Worm (Caenorhabditis elegans) whole organism, early embryonic: ENCODE data around the gene clec-231.

Experiments used
- B0310.2 ChIP-seq: sonication (generic microtip); optimal IDR thresholded peaks from 2 replicates; lab custom pipeline; 2016; ENCODE audit warnings: mild to moderate bottlenecking, missing genetic modification characterization, missing compliant biosample characterization
- F13C5.2 ChIP-seq: sonication (generic microtip); optimal IDR thresholded peaks from 2 replicates; lab custom pipeline; 2017; ENCODE audit warnings: mild to moderate bottlenecking, missing genetic modification characterization, inconsistent platforms, missing compliant biosample characterization
- aly-1 ChIP-seq: sonication (generic microtip); optimal IDR thresholded peaks from 2 replicates; lab custom pipeline; 2016; ENCODE audit warnings: missing genetic modification characterization, missing compliant biosample characterization
- ama-1 ChIP-seq: fragments of 150-350 bp; optimal IDR thresholded peaks from 2 replicates; lab custom pipeline; 2014
- ceh-13 ChIP-seq: fragments of 200-800 bp; sonication (Bioruptor generic); optimal IDR thresholded peaks from 2 replicates; lab custom pipeline; 2018; ENCODE audit warnings: mild to moderate bottlenecking, missing genetic modification characterization, missing compliant biosample characterization
- ceh-36 ChIP-seq: sonication (generic microtip); optimal IDR thresholded peaks from 2 replicates; lab custom pipeline; 2016; ENCODE audit warnings: missing genetic modification characterization, inconsistent platforms, missing compliant biosample characterization
- ets-7 ChIP-seq: sonication (generic microtip); optimal IDR thresholded peaks from 2 replicates; lab custom pipeline; 2016; ENCODE audit warnings: missing genotype, missing genetic modification characterization, missing compliant biosample characterization
- flt-1 ChIP-seq: fragments of 200-800 bp; sonication (Bioruptor generic); IDR thresholded peaks from 2 replicates; pipeline ENCODE4 v1.3.6; 2022; ENCODE audit warnings: missing genetic modification characterization, missing compliant biosample characterization
- hmbx-1 ChIP-seq: sonication (generic microtip); optimal IDR thresholded peaks from 2 replicates; lab custom pipeline; 2016; ENCODE audit warnings: mild to moderate bottlenecking, missing genetic modification characterization, missing compliant biosample characterization
- hmg-4 ChIP-seq: fragments of 200-800 bp; sonication (Bioruptor generic); optimal IDR thresholded peaks from 2 replicates; lab custom pipeline; 2018; ENCODE audit warnings: mild to moderate bottlenecking, missing genetic modification characterization, missing compliant biosample characterization
- hnd-1 ChIP-seq: sonication (generic microtip); optimal IDR thresholded peaks from 2 replicates; lab custom pipeline; 2016; ENCODE audit warnings: missing genetic modification characterization, missing compliant biosample characterization
- pes-1 ChIP-seq: fragments of 200-800 bp; sonication (Bioruptor generic); IDR thresholded peaks from 2 replicates; pipeline ENCODE4 v1.3.6; 2022; ENCODE audit warnings: missing genetic modification reagents, missing genetic modification characterization, missing compliant biosample characterization
- scrt-1 ChIP-seq: fragments of 200-800 bp; sonication (Bioruptor generic); IDR thresholded peaks from 2 replicates; pipeline ENCODE4 v1.3.6; 2022; ENCODE audit warnings: missing genetic modification characterization, missing compliant biosample characterization
- sea-1 ChIP-seq: fragments of 200-800 bp; sonication (Bioruptor generic); conservative IDR thresholded peaks from 2 replicates; pipeline ENCODE4 v1.3.6; 2022; ENCODE audit warnings: missing genetic modification characterization, missing compliant biosample characterization
- tbx-11 ChIP-seq: fragments of 200-800 bp; sonication (Bioruptor generic); IDR thresholded peaks from 2 replicates; pipeline ENCODE4 v1.3.6; 2022; ENCODE audit warnings: missing genetic modification characterization, missing compliant biosample characterization
- tbx-37 ChIP-seq: fragments of 200-800 bp; sonication (Bioruptor generic); conservative IDR thresholded peaks from 2 replicates; pipeline ENCODE4 v1.3.6; 2022; ENCODE audit warnings: missing genetic modification reagents, missing genetic modification characterization, missing compliant biosample characterization
- tra-4 ChIP-seq: sonication (generic microtip); optimal IDR thresholded peaks from 2 replicates; lab custom pipeline; 2017; ENCODE audit warnings: missing genetic modification characterization, missing compliant biosample characterization

Gene clec-231

ce11 chrV:15350615-15351014 is at the start of gene clec-231:
Gene clec-231, minus strand, starts transcription at chrV:15350715.
- TF ChIP-seq B0310.2 (tag; lab: Kevin White, UChicago) (no peak), tra-4 (tag; lab: Kevin White, UChicago) (no peak), ceh-13 (GFP tag; lab: Kevin White, UChicago) (no peak), hmg-4 (GFP tag; lab: Kevin White, UChicago) (no peak), aly-1 (no peak), ama-1 (lab: Kevin White, UChicago) (no peak), F13C5.2 (tag; lab: Kevin White, UChicago) (no peak), sea-1 (GFP tag; lab: Robert Waterston, UW) (no peak), hnd-1 (no peak), tbx-11 (no peak)

ce11 chrV:15399691-15400377 is 49.3 kb upstream of the clec-231 start, which contains the start of the genes T06E6.15 and sri-7:
Gene T06E6.15, minus strand, starts transcription at chrV:15399791.
Gene sri-7, plus strand, starts transcription at chrV:15400327.
- TF ChIP-seq tbx-37 (GFP tag; lab: Robert Waterston, UW) (no peak), ama-1 (lab: Kevin White, UChicago) (no peak), scrt-1 (GFP tag; lab: Robert Waterston, UW) (no peak), aly-1 (no peak)

DNA sequence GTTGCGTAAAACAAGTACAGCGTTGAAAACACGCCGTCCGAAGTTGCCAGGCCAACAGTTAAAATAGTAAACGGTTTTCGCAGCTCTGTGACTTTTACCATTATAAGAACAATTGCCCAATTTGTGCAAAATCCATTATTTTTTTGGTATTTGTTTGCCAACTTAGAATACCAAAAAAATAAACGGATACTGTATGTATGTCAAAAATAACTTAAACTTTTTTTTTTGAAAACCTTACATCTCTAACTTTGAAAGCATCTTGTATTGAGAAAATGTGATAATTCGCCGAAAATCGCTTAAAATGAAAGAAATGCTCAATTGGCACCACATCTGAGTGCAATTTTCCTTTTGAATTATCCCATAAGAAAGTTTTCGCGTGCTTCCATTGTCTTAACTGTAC is 48.2 kb upstream of the clec-231 start, which contains the start of gene fbxa-199:
fbxa-199 (minus strand) TSS at position 101 of the 400 bp plus-strand sequence.
- no peak for TF ChIP-seq ceh-36 (tag; lab: Kevin White, UChicago)
- TF ChIP-seq tbx-11 = no peak
- TF ChIP-seq tbx-37 (GFP tag; lab: Robert Waterston, UW) = no peak
- TF ChIP-seq ets-7 = no peak
- TF ChIP-seq aly-1 = no peak
- no peak for TF ChIP-seq ama-1 (lab: Kevin White, UChicago)
- TF ChIP-seq hmg-4 (GFP tag; lab: Kevin White, UChicago) = no peak
- TF ChIP-seq scrt-1 (GFP tag; lab: Robert Waterston, UW) = no peak
- no peak for TF ChIP-seq ceh-13 (GFP tag; lab: Kevin White, UChicago)
- TF ChIP-seq sea-1 (GFP tag; lab: Robert Waterston, UW) = no peak
- TF ChIP-seq B0310.2 (tag; lab: Kevin White, UChicago) = no peak
- TF ChIP-seq F13C5.2 (tag; lab: Kevin White, UChicago) = no peak
- TF ChIP-seq tra-4 (tag; lab: Kevin White, UChicago) = no peak
- TF ChIP-seq pes-1 = no peak
- TF ChIP-seq flt-1 (GFP tag; lab: Robert Waterston, UW) = no peak
- TF ChIP-seq hnd-1 = no peak

- TF ChIP-seq pes-1 (no peak), tbx-11 (no peak), tbx-37 (GFP tag; lab: Robert Waterston, UW) (no peak), tra-4 (tag; lab: Kevin White, UChicago) (no peak), aly-1 (no peak), B0310.2 (tag; lab: Kevin White, UChicago) (no peak), scrt-1 (GFP tag; lab: Robert Waterston, UW) (no peak), ama-1 (lab: Kevin White, UChicago) (no peak), ceh-13 (GFP tag; lab: Kevin White, UChicago) (no peak), hnd-1 (no peak), sea-1 (GFP tag; lab: Robert Waterston, UW) (no peak), F13C5.2 (tag; lab: Kevin White, UChicago) (no peak), ets-7 (no peak), hmbx-1 (tag; lab: Kevin White, UChicago) (no peak), flt-1 (GFP tag; lab: Robert Waterston, UW) (no peak), ceh-36 (tag; lab: Kevin White, UChicago) (no peak), hmg-4 (GFP tag; lab: Kevin White, UChicago) (no peak)
Measured at ce11 chrV:15397139-15397538, 46.6 kb upstream of the clec-231 start.

DNA sequence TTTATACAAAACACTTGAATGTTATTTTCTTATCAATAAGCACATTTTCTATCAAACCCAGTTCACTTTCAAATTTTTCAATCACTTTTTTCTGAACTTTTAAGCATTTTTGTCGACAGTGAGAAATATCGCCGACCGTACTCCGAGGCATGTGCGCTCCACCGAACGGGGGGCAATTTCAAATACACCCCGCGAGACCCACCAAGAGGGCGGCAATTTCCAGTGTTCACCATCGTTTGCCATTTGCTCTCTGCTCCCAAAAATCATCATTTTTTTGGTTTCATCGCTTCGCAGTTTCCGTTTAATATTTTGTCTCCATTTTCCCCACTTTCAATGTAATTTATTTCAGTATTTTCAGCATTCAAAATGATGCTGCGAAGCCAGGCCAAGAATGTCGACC is 44.8 kb upstream of the clec-231 start, which contains the start of gene cyb-3:
cyb-3 (plus strand) TSS at position 350 of the 400 bp plus-strand sequence.
- 0 out of 2 replicates have a peak, but pooled peaks have one; percentile 37 for TF ChIP-seq pes-1
- no peak for TF ChIP-seq flt-1 (GFP tag; lab: Robert Waterston, UW)

- no peak for TF ChIP-seq hmg-4 (GFP tag; lab: Kevin White, UChicago)
Measured at ce11 chrV:15394906-15395305, 44.4 kb upstream of the clec-231 start, which contains the start of gene T06E6.1. Gene T06E6.1, minus strand, starts transcription at chrV:15394961.

- TF ChIP-seq tbx-11 (no peak), B0310.2 (tag; lab: Kevin White, UChicago) (no peak)
Measured at ce11 chrV:15392064-15392463, 41.5 kb upstream of the clec-231 start.

DNA sequence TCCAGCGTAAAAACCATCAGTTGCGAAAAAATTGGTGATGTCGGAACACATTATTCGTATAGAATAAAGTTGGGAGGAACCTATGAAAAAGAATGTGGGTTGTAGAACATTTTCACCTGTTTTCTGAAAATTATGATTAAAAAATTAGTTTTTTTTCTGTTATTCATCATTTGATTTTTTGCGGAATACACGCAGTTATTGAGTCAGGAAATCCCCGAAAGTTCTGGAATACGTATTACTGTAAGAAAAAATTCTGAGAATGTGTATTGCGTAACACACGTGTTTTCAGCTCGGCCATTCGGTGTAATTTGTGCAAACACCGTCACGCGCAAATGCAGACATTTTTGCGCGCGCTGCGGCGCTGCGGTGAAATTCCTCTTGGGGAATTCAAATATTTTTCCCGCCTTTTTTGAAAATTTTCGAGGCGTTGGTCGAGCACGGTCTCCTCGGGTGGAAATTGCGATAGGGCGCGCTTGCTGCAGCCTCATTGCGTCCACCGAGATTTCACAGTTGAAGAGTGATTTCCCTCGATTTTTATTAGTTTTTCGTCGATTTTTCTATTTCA is 38.4 kb upstream of the clec-231 start, which contains the start of gene srh-170:
srh-170 (minus strand) TSS at position 51 of the 565 bp plus-strand sequence.
- TF ChIP-seq ceh-36 (tag; lab: Kevin White, UChicago) (no peak), scrt-1 (GFP tag; lab: Robert Waterston, UW) (0 out of 2 replicates have a peak, but pooled peaks have one; percentile 29), pes-1 (peak; percentile 15; the same call in 1 of the 2 replicates)
